Worm (Caenorhabditis elegans): Measurements from ENCODE around the gene Y51H4A.938.
"Not testable (repeated sequence)": the region's sequence is repeated elsewhere in the genome, so short reads cannot be mapped to it uniquely, and the experiment has no call there.

The Y51H4A.938 gene

DNA sequence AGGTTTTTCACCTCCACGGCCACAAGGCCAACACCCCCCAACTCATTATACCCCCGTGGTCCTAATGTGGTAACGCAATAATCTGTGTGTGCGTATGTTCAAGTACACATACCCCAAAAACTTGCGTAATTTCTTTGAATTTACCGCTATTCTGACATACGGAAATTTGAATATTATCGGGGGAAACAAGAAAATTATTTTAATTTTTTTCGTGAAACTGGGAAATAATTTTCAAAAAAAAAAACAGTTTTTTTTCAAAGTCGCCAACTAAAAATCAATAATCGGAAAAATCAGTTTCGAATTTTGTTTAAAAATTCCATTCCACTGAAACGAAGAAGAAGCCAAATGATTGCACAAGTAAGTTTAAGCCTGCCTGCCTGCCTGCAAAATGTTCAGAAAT lies at the start of gene Y51H4A.938:
Gene Y51H4A.938, plus strand, starts transcription at position 301 of the 400 bp plus-strand sequence.
- TF ChIP-seq fkh-10 (GFP tag; optimal IDR thresholded peaks at IDR 0.05); lin-15B (tag; optimal IDR thresholded peaks at IDR 0.05); ZK546.5 (tag; optimal IDR thresholded peaks at IDR 0.05): not testable (repeated sequence)

DNA sequence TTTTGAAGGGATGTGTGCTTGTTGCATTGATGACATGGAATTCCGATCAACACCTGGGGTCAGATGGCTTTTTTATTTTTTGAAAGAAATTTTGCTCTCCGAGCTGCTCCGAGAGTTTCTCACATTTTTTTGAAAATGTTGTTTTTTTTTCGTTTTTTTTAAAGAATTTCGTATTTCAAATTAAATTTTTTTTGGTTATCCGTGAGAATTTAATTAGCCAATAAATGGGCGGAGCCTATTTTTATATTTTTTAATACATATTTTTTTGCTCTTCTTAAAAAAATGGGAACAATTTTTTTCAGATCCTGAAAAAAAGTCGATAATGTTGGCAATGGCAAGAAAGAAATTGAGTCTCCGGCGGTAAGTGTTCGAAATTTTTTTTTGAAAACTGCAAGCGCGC lies 49.1 kb upstream of the Y51H4A.938 start, which contains the start of gene dlc-3:
Gene dlc-3, plus strand, starts transcription at position 301 of the 400 bp plus-strand sequence.
- TF ChIP-seq pqm-1 (tag; optimal IDR thresholded peaks at IDR 0.05) (no peak), eor-1 (tag; optimal IDR thresholded peaks at IDR 0.05) (no peak), ceh-9 (tag; optimal IDR thresholded peaks at IDR 0.05) (no peak), nhr-25 (tag; optimal IDR thresholded peaks at IDR 0.05) (no peak), egl-5 (tag; optimal IDR thresholded peaks at IDR 0.05) (no peak), ceh-28 (tag; optimal IDR thresholded peaks at IDR 0.05) (no peak), ztf-11 (tag; optimal IDR thresholded peaks at IDR 0.05) (no peak), hmg-11 (tag; optimal IDR thresholded peaks at IDR 0.05) (no peak), lin-39 (tag; optimal IDR thresholded peaks at IDR 0.05) (no peak), nhr-11 (tag; optimal IDR thresholded peaks at IDR 0.05) (no peak), ama-1 (optimal IDR thresholded peaks at IDR 0.05) (no peak), pha-4 (tag; optimal IDR thresholded peaks at IDR 0.05) (no peak), nhr-28 (tag; optimal IDR thresholded peaks at IDR 0.05) (no peak), sea-2 (GFP tag; optimal IDR thresholded peaks at IDR 0.05) (no peak), aly-2 (tag; optimal IDR thresholded peaks at IDR 0.05) (no peak), lin-15B (tag; optimal IDR thresholded peaks at IDR 0.05) (no peak), unc-39 (tag; optimal IDR thresholded peaks at IDR 0.05) (no peak), nhr-12 (tag; optimal IDR thresholded peaks at IDR 0.05) (no peak), ZK546.5 (tag; optimal IDR thresholded peaks at IDR 0.05) (no peak)

DNA sequence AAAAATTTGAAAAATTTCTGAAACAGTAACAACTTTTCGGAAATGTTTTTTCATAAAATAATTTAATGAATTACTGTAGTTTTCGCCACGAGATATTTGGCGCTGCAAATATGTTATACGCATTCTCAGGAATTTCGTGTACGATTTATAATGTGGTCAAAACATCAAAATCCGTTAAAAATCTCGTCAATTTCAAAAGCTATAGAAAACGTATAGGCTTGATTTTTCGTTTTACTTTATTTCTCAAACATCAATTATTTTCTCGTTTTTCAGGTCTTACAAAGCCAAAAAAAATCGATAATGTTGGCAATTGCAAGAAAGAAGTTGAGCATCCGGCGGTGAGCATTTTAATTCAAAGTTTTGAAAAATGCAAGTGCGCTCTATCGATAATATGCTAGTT lies 38.0 kb upstream of the Y51H4A.938 start, which contains the start of gene dlc-4:
Gene dlc-4, plus strand, starts transcription at position 301 of the 400 bp plus-strand sequence.
- TF ChIP-seq unc-39 (tag; optimal IDR thresholded peaks at IDR 0.05) (no peak), ceh-82 (tag; optimal IDR thresholded peaks at IDR 0.05) (no peak), elt-2 (tag; optimal IDR thresholded peaks at IDR 0.05) (no peak), nhr-43 (tag; optimal IDR thresholded peaks at IDR 0.05; ENCODE audit: poor library complexity, severe bottlenecking) (no peak), skn-1 (tag; optimal IDR thresholded peaks at IDR 0.05) (no peak), nhr-25 (tag; optimal IDR thresholded peaks at IDR 0.05) (no peak), mml-1 (tag; optimal IDR thresholded peaks at IDR 0.05) (no peak), eor-1 (tag; optimal IDR thresholded peaks at IDR 0.05) (no peak)

DNA sequence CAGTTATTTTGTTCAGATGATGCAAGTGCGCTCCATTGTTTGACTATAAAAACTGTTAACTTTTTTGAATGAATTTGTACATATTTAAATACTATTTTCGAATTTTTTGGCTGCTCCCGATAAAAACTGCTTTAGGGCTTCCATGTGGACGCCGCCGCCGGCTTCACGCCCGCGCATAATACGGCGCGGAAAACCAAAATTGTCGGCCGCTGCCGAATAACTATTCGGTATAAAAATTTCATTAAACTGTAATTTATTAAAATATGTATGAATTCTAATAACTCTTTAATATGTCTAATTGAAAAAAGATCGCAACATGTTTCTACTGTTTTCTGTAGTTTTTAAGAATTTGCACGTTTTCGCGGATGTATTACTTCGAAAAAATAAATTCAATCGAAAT lies 34.3 kb upstream of the Y51H4A.938 start:
- TF ChIP-seq sea-2 (GFP tag; optimal IDR thresholded peaks at IDR 0.05) (no peak), lin-15B (tag; optimal IDR thresholded peaks at IDR 0.05) (no peak), nhr-23 (tag; optimal IDR thresholded peaks at IDR 0.05) (no peak), nfya-1 (tag; optimal IDR thresholded peaks at IDR 0.05; ENCODE audit: insufficient read depth) (no peak), nhr-43 (tag; optimal IDR thresholded peaks at IDR 0.05; ENCODE audit: poor library complexity, severe bottlenecking) (no peak), fkh-10 (GFP tag; optimal IDR thresholded peaks at IDR 0.05) (no peak), ztf-11 (tag; optimal IDR thresholded peaks at IDR 0.05) (no peak), mdl-1 (tag; optimal IDR thresholded peaks at IDR 0.05) (no peak), ama-1 (optimal IDR thresholded peaks at IDR 0.05) (no peak), R02D3.7 (tag; optimal IDR thresholded peaks at IDR 0.05) (no peak)

DNA sequence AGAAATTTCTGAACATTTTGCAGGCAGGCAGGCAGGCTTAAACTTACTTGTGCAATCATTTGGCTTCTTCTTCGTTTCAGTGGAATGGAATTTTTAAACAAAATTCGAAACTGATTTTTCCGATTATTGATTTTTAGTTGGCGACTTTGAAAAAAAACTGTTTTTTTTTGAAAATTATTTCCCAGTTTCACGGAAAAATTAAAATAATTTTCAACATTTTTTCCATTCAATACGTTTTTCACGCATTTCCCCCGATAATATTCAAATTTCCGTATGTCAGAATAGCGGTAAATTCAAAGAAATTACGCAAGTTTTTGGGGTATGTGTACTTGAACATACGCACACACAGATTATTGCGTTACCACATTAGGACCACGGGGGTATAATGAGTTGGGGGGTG lies 10.1 kb upstream of the Y51H4A.938 start, which contains the start of gene VY10G11R.1:
Gene VY10G11R.1, minus strand, starts transcription at position 101 of the 400 bp plus-strand sequence.
- TF ChIP-seq nhr-11, nhr-76, elt-2 (tag; optimal IDR thresholded peaks at IDR 0.05): not testable (repeated sequence)

DNA sequence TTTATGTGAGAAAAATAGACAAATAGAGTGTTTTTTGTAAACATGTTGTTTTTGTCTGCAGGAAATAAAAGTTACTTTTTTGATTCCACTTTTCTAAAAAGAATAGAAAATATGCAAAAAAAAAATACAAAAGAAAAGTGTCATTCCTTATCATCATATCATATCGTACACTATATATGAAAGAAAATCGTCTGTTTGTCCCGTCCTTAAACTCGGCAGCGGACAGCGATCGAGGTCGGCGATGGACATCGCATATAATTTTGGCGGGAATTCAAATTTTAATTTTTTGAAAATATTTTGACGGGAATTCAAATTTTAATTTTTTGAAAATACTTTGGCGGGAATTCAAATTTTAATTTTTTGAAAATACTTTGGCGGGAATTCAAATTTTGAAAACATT lies 9.4 kb upstream of the Y51H4A.938 start:
- no peak for TF ChIP-seq nhr-11 (tag; optimal IDR thresholded peaks at IDR 0.05)
- TF ChIP-seq aly-2 (tag; optimal IDR thresholded peaks at IDR 0.05): no peak
- TF ChIP-seq ceh-9 (tag; optimal IDR thresholded peaks at IDR 0.05): no peak
- TF ChIP-seq ama-1 (optimal IDR thresholded peaks at IDR 0.05): no peak
- TF ChIP-seq ceh-82 (tag; optimal IDR thresholded peaks at IDR 0.05): no peak
- TF ChIP-seq elt-3 (tag; optimal IDR thresholded peaks at IDR 0.05): no peak
- TF ChIP-seq tbx-2 (tag; optimal IDR thresholded peaks at IDR 0.05): no peak
- TF ChIP-seq daf-12 (tag; optimal IDR thresholded peaks at IDR 0.05): no peak
- no peak for TF ChIP-seq elt-2 (tag; optimal IDR thresholded peaks at IDR 0.05)
- TF ChIP-seq mml-1 (tag; optimal IDR thresholded peaks at IDR 0.05): no peak
- TF ChIP-seq nhr-237 (tag; optimal IDR thresholded peaks at IDR 0.05): no peak
- TF ChIP-seq fos-1 (tag; optimal IDR thresholded peaks at IDR 0.05): no peak
- TF ChIP-seq ztf-4 (tag; optimal IDR thresholded peaks at IDR 0.05): no peak
- no peak for TF ChIP-seq ztf-11 (tag; optimal IDR thresholded peaks at IDR 0.05)
- TF ChIP-seq nhr-77 (tag; optimal IDR thresholded peaks at IDR 0.05): no peak
- no peak for TF ChIP-seq nhr-23 (tag; optimal IDR thresholded peaks at IDR 0.05)

Measured in whole organism, L3 larva.